Worm (Caenorhabditis elegans) whole organism, mixed stage, embryonic: ENCODE measurements around the gene Y39F10A.6.

ENCODE experiments used
- bed-3 ChIP-seq: fragments of 200-800 bp; sonication (Bioruptor generic); optimal IDR thresholded peaks from 3 replicates; lab custom pipeline; 2018; ENCODE audit warnings: mild to moderate bottlenecking, missing genetic modification characterization, moderate library complexity, missing compliant biosample characterization
- ceh-39 ChIP-seq: fragments of 150-350 bp; optimal IDR thresholded peaks from 2 replicates; lab custom pipeline; 2014; ENCODE audit warnings: missing biosample characterization, missing genetic modification characterization
- ceh-43 ChIP-seq: fragments of 200-800 bp; sonication (Bioruptor generic); optimal IDR thresholded peaks from 2 replicates; lab custom pipeline; 2018; ENCODE audit warnings: mild to moderate bottlenecking, missing genetic modification characterization, moderate library complexity, missing compliant biosample characterization
- ceh-83 ChIP-seq: fragments of 200-800 bp; sonication (Bioruptor generic); optimal IDR thresholded peaks from 2 replicates; lab custom pipeline; 2018; ENCODE audit warnings: mild to moderate bottlenecking, missing genetic modification characterization, missing compliant biosample characterization
- ces-1 ChIP-seq: fragments of 150-350 bp; optimal IDR thresholded peaks from 2 replicates; lab custom pipeline; 2014; ENCODE audit warnings: missing biosample characterization, missing genetic modification reagents, missing genetic modification characterization
- cnd-1 ChIP-seq: fragments of 200-800 bp; sonication (Bioruptor generic); optimal IDR thresholded peaks from 2 replicates; lab custom pipeline; 2018; ENCODE audit warnings: mild to moderate bottlenecking, missing genetic modification characterization, missing compliant biosample characterization
- elt-1 ChIP-seq: sonication (generic microtip); optimal IDR thresholded peaks from 2 replicates; lab custom pipeline; 2017; ENCODE audit warnings: missing genetic modification characterization, mild to moderate bottlenecking, missing compliant biosample characterization, antibody characterized with exemption, moderate library complexity, borderline replicate concordance; ENCODE audit not compliant: insufficient read depth
- elt-3 ChIP-seq: fragments of 150-350 bp; optimal IDR thresholded peaks from 2 replicates; lab custom pipeline; 2014; ENCODE audit warnings: missing biosample characterization, missing genetic modification characterization
- flh-1 ChIP-seq: fragments of 200-800 bp; sonication (Bioruptor generic); optimal IDR thresholded peaks from 2 replicates; lab custom pipeline; 2018; ENCODE audit warnings: mild to moderate bottlenecking, missing genetic modification characterization, moderate library complexity, missing compliant biosample characterization
- ham-2 ChIP-seq: fragments of 200-800 bp; sonication (Bioruptor generic); optimal IDR thresholded peaks from 2 replicates; lab custom pipeline; 2018; ENCODE audit warnings: mild to moderate bottlenecking, missing genetic modification characterization, missing compliant biosample characterization
- hlh-1 ChIP-seq: fragments of 150-350 bp; optimal IDR thresholded peaks from 2 replicates; lab custom pipeline; 2014; ENCODE audit warnings: missing biosample characterization, missing genetic modification reagents, missing genetic modification characterization
- lin-13 ChIP-seq: fragments of 150-350 bp; optimal IDR thresholded peaks from 2 replicates; lab custom pipeline; 2014; ENCODE audit warnings: missing biosample characterization, missing genetic modification characterization
- lin-32 ChIP-seq: fragments of 200-800 bp; sonication (Bioruptor generic); optimal IDR thresholded peaks from 2 replicates; lab custom pipeline; 2018; ENCODE audit warnings: mild to moderate bottlenecking, missing genetic modification characterization, missing compliant biosample characterization
- lsy-2 ChIP-seq: fragments of 150-350 bp; optimal IDR thresholded peaks from 2 replicates; lab custom pipeline; 2014; ENCODE audit warnings: missing biosample characterization, missing genetic modification characterization
- mep-1 ChIP-seq: fragments of 150-350 bp; optimal IDR thresholded peaks from 2 replicates; lab custom pipeline; 2017; ENCODE audit warnings: missing biosample characterization, missing genetic modification reagents, missing genetic modification characterization, inconsistent platforms
- mls-2 ChIP-seq: sonication (generic microtip); optimal IDR thresholded peaks from 2 replicates; lab custom pipeline; 2016; ENCODE audit warnings: mild to moderate bottlenecking, missing genetic modification characterization, moderate library complexity, missing compliant biosample characterization
- nhr-12 ChIP-seq: fragments of 150-350 bp; optimal IDR thresholded peaks from 2 replicates; lab custom pipeline; 2014; ENCODE audit warnings: missing biosample characterization, missing genetic modification characterization
- nhr-2 ChIP-seq: fragments of 150-350 bp; optimal IDR thresholded peaks from 2 replicates; lab custom pipeline; 2014; ENCODE audit warnings: missing biosample characterization, missing genetic modification characterization
- nhr-237 ChIP-seq: fragments of 150-350 bp; optimal IDR thresholded peaks from 2 replicates; lab custom pipeline; 2014; ENCODE audit warnings: missing biosample characterization, missing genetic modification characterization
- nhr-28 ChIP-seq: fragments of 150-350 bp; optimal IDR thresholded peaks from 2 replicates; lab custom pipeline; 2014; ENCODE audit warnings: missing biosample characterization, missing genetic modification characterization
- nhr-76 ChIP-seq: sonication (generic microtip); optimal IDR thresholded peaks from 2 replicates; lab custom pipeline; 2017; ENCODE audit warnings: missing biosample characterization, missing genetic modification characterization
- sem-2 ChIP-seq: fragments of 200-800 bp; sonication (Bioruptor generic); optimal IDR thresholded peaks from 2 replicates; lab custom pipeline; 2018; ENCODE audit warnings: mild to moderate bottlenecking, missing genetic modification characterization, missing compliant biosample characterization
- snpc-4 ChIP-seq: fragments of 150-350 bp; optimal IDR thresholded peaks from 2 replicates; lab custom pipeline; 2014; ENCODE audit warnings: missing biosample characterization, missing genetic modification characterization
- sptf-1 ChIP-seq: sonication (generic microtip); optimal IDR thresholded peaks from 2 replicates; lab custom pipeline; 2017; ENCODE audit warnings: mild to moderate bottlenecking, missing genetic modification characterization, moderate library complexity, missing compliant biosample characterization
- tbx-8 ChIP-seq: fragments of 200-800 bp; sonication (Bioruptor generic); optimal IDR thresholded peaks from 2 replicates; lab custom pipeline; 2018; ENCODE audit warnings: mild to moderate bottlenecking, missing genetic modification characterization, moderate library complexity, missing compliant biosample characterization
- unc-39 ChIP-seq: fragments of 150-350 bp; optimal IDR thresholded peaks from 2 replicates; lab custom pipeline; 2014; ENCODE audit warnings: missing biosample characterization, missing genetic modification characterization
- unc-62 ChIP-seq: fragments of 150-350 bp; optimal IDR thresholded peaks from 2 replicates; lab custom pipeline; 2014; ENCODE audit warnings: missing biosample characterization, missing genetic modification reagents, missing genetic modification characterization
- zip-8 ChIP-seq: fragments of 150-350 bp; optimal IDR thresholded peaks from 2 replicates; lab custom pipeline; 2014; ENCODE audit warnings: missing biosample characterization, missing genetic modification characterization
- ztf-11 ChIP-seq: fragments of 150-350 bp; optimal IDR thresholded peaks from 2 replicates; lab custom pipeline; 2014; ENCODE audit warnings: missing biosample characterization, missing genetic modification characterization

Y39F10A.6 gene

DNA sequence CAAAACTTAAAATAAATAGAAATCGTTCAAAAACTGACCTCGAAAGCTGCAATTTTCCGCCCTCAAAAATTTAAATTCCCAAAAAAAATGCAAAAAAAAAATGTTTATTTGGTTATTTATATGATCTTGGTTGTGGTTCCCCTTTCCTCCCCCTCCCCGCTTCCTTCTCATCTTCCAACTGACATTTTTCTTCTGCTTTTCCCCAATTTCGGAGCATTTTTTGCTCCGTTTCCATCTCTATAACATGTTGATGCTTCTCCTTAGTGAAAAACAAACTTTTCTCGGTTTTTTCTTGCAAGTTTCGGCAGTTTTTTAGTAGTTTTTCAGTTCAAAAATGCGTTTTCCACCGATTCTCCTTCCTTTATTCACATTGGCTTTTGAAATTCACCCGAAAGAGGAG lies 8.4 kb downstream of the Y39F10A.6 start, which contains the start of gene Y39F10A.1:
Y39F10A.1 (plus strand) TSS at position 301 of the 400 bp plus-strand sequence.
- no peak for TF ChIP-seq ceh-83 (GFP tag; lab: Kevin White, UChicago)
- TF ChIP-seq unc-39 (tag; lab: Kevin White, UChicago), result no peak
- TF ChIP-seq lin-13 (tag; lab: Kevin White, UChicago), result no peak
- TF ChIP-seq hlh-1 (tag; lab: Kevin White, UChicago), result no peak
- TF ChIP-seq snpc-4 (tag; lab: Kevin White, UChicago), result no peak
- no peak for TF ChIP-seq ceh-43 (GFP tag; lab: Kevin White, UChicago)
- TF ChIP-seq sem-2, result no peak
- no peak for TF ChIP-seq nhr-2 (tag; lab: Kevin White, UChicago)

DNA sequence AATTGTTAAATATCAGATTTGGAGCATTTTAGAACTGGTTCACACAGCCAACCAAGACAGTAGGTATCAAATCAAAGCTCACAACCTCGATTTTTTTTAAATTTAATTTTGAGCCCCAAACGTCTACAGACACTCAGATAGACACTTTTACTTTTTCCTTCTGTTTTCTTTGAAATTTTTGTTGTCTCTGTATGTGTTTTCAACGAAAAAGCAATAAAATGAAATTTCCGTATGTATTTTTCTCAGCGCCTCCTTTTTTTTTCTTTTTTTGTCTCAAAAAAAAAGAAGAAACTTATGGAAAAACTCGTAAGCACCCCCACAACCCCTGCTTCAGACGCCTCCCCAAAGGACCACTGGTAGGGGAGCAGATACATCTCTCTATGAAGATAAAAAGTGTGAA lies 9.6 kb downstream of the Y39F10A.6 start:
- TF ChIP-seq ces-1 (GFP tag; lab: Kevin White, UChicago), result peak; percentile 9
- no peak for TF ChIP-seq ztf-11
- no peak for TF ChIP-seq lsy-2 (tag; lab: Kevin White, UChicago)
- TF ChIP-seq ceh-43 (GFP tag; lab: Kevin White, UChicago), result no peak
- TF ChIP-seq, all 35 proteins: peak for 1

DNA sequence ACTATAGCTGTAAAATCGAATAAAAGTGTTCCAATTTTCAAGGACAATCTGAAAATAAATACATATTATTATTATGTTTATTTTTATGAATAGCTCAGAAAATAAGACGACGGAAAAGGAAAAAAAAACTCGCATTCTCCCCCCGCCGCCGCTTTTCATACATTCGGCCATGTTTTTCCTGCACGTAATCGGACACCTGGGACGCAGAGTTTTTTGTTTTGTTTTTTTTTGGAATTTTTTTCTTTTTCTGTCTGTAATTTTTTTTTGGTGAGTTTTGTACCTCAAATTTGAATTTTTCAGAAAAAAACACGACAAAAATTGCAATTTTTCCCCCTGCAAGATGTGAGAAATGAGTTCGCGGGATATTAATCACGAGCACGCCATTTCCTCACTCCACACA lies 13.2 kb downstream of the Y39F10A.6 start, which contains the start of gene C08G5.6:
C08G5.6 (plus strand) TSS at position 301 of the 400 bp plus-strand sequence.
- TF ChIP-seq mls-2 (tag; lab: Kevin White, UChicago) (no peak), lsy-2 (tag; lab: Kevin White, UChicago) (no peak), cnd-1 (tag; lab: Kevin White, UChicago) (no peak), ceh-39 (tag; lab: Kevin White, UChicago) (no peak), snpc-4 (tag; lab: Kevin White, UChicago) (no peak), nhr-12 (tag; lab: Kevin White, UChicago) (no peak), elt-1 (tag; lab: Kevin White, UChicago) (no peak), elt-3 (tag; lab: Kevin White, UChicago) (no peak), nhr-2 (tag; lab: Kevin White, UChicago) (no peak), hlh-1 (tag; lab: Kevin White, UChicago) (no peak), zip-8 (no peak), sptf-1 (tag; lab: Kevin White, UChicago) (no peak), ceh-43 (GFP tag; lab: Kevin White, UChicago) (no peak), sem-2 (no peak), nhr-28 (no peak), bed-3 (GFP tag; lab: Kevin White, UChicago) (no peak), nhr-237 (tag; lab: Kevin White, UChicago) (no peak), mep-1 (tag; lab: Kevin White, UChicago) (no peak)

ce11 chrII:769250-769649 lies 14.2 kb downstream of the Y39F10A.6 start:
- TF ChIP-seq nhr-28 (no peak), hlh-1 (tag; lab: Kevin White, UChicago) (no peak), nhr-76 (tag; lab: Kevin White, UChicago) (no peak), elt-3 (tag; lab: Kevin White, UChicago) (no peak), nhr-12 (tag; lab: Kevin White, UChicago) (no peak), ceh-43 (GFP tag; lab: Kevin White, UChicago) (no peak), flh-1 (GFP tag; lab: Kevin White, UChicago) (no peak), ztf-11 (no peak), ceh-83 (GFP tag; lab: Kevin White, UChicago) (no peak), tbx-8 (GFP tag; lab: Kevin White, UChicago) (no peak), zip-8 (no peak), unc-62 (GFP tag; lab: Kevin White, UChicago) (no peak), ham-2 (no peak), bed-3 (GFP tag; lab: Kevin White, UChicago) (no peak), lin-32 (GFP tag; lab: Kevin White, UChicago) (no peak), mls-2 (tag; lab: Kevin White, UChicago) (no peak)

DNA sequence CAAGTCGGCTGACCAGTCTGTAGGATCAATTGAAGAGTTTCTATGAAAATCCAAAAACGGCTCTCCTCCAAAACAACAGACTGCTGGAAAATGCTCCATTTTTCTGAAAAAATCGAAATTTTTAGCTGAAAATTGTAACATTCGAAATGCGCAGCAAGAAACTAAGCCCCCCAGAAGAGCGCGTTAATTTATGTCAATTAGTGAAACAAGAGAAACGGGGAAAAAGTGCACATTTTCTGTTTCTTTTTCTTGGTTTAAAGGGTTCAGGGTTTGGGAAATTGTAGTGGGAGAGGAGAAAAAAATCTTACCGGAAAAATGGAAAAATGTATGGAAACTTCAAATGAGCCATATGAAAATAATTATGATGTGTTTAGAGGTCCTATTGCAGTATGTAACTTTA lies 18.2 kb downstream of the Y39F10A.6 start, which contains the start of gene C08G5.7:
C08G5.7 (minus strand) TSS at position 101 of the 400 bp plus-strand sequence.
- TF ChIP-seq ces-1 (GFP tag; lab: Kevin White, UChicago), result peak; percentile 20
- TF ChIP-seq nhr-237 (tag; lab: Kevin White, UChicago), result no peak
- TF ChIP-seq, all 35 proteins: peak for 1
